Fruit fly (Drosophila melanogaster) whole organism, wandering third instar larva: ENCODE measurements around the gene CG17834.

ENCODE experiments used
- Abd-B ChIP-seq: fragments of >200 bp; optimal IDR thresholded peaks from 2 replicates; lab custom pipeline; 2017; ENCODE audit warnings: missing biosample characterization, missing genetic modification characterization
- CG32264 ChIP-seq: fragments of 200-800 bp; sonication (Bioruptor generic); optimal IDR thresholded peaks from 2 replicates; lab custom pipeline; 2016; ENCODE audit warnings: missing biosample characterization, missing genetic modification characterization
- CG9705 ChIP-seq: fragments of 200-800 bp; sonication (Bioruptor generic); optimal IDR thresholded peaks from 2 replicates; lab custom pipeline; 2018; ENCODE audit warnings: missing biosample characterization, mild to moderate bottlenecking, missing genetic modification characterization
- CrebA ChIP-seq: fragments of 200-800 bp; sonication (Bioruptor generic); optimal IDR thresholded peaks from 2 replicates; lab custom pipeline; 2016; ENCODE audit warnings: missing biosample characterization, mild to moderate bottlenecking, missing genetic modification characterization, borderline replicate concordance
- Dfd ChIP-seq: fragments of >200 bp; optimal IDR thresholded peaks from 2 replicates; lab custom pipeline; 2017; ENCODE audit warnings: missing biosample characterization, missing genetic modification characterization
- Dif ChIP-seq: fragments of 200-275, 200-300 bp; sonication (Bioruptor generic); optimal IDR thresholded peaks from 2 replicates; lab custom pipeline; 2018; ENCODE audit warnings: missing biosample characterization, missing genetic modification characterization; ENCODE audit not compliant: partially characterized antibody
- GATAd ChIP-seq: sonication (Bioruptor generic); optimal IDR thresholded peaks from 2 replicates; lab custom pipeline; 2016; ENCODE audit warnings: missing biosample characterization, missing genetic modification characterization
- HLH106 ChIP-seq: fragments of 200-800 bp; optimal IDR thresholded peaks from 3 replicates; lab custom pipeline; 2019; ENCODE audit warnings: missing biosample characterization, mild to moderate bottlenecking, missing genetic modification characterization, moderate library complexity
- Hnf4 ChIP-seq: fragments of 200-800 bp; sonication (Bioruptor generic); optimal IDR thresholded peaks from 2 replicates; lab custom pipeline; 2016; ENCODE audit warnings: missing biosample characterization, mild to moderate bottlenecking, missing genetic modification characterization
- Hr78 ChIP-seq: fragments of >200 bp; optimal IDR thresholded peaks from 2 replicates; lab custom pipeline; 2017; ENCODE audit warnings: missing biosample characterization, missing genetic modification characterization
- Hr83 ChIP-seq: fragments of 200-300 bp; sonication (Bioruptor generic); optimal IDR thresholded peaks from 2 replicates; lab custom pipeline; 2016; ENCODE audit warnings: missing biosample characterization, mild to moderate bottlenecking, missing genetic modification characterization, moderate library complexity; ENCODE audit not compliant: poor library complexity, severe bottlenecking
- Jra ChIP-seq: sonication (Bioruptor generic); optimal IDR thresholded peaks from 2 replicates; lab custom pipeline; 2016; ENCODE audit warnings: missing biosample characterization, missing genetic modification characterization
- Mio ChIP-seq: sonication (Bioruptor generic); optimal IDR thresholded peaks from 2 replicates; lab custom pipeline; 2016; ENCODE audit warnings: missing biosample characterization, missing genetic modification characterization
- Myc ChIP-seq: fragments of >200 bp; optimal IDR thresholded peaks from 2 replicates; lab custom pipeline; 2017
- OdsH ChIP-seq: fragments of 200-800 bp; sonication (Bioruptor generic); optimal IDR thresholded peaks from 2 replicates; lab custom pipeline; 2016; ENCODE audit warnings: missing biosample characterization, mild to moderate bottlenecking, missing genetic modification characterization
- Rel ChIP-seq, 2 experiments: fragments of 200-800 bp; sonication (Bioruptor generic) in 1 of 2; optimal IDR thresholded peaks; 2 replicates in 1 of 2; 3 replicates in 1 of 2; lab custom pipeline; 2016 to 2019; ENCODE audit warnings: mild to moderate bottlenecking in 2 of 2, missing biosample characterization in 2 of 2, missing genetic modification characterization in 2 of 2, moderate library complexity in 1 of 2
- Sp1 ChIP-seq: fragments of 200-800 bp; sonication (Bioruptor generic); optimal IDR thresholded peaks from 3 replicates; lab custom pipeline; 2019; ENCODE audit warnings: missing biosample characterization, mild to moderate bottlenecking, missing genetic modification characterization, moderate library complexity
- Vsx2 ChIP-seq: fragments of 200-300, 225-300 bp; sonication (Bioruptor generic); optimal IDR thresholded peaks from 2 replicates; lab custom pipeline; 2018; ENCODE audit warnings: missing biosample characterization, missing genetic modification characterization; ENCODE audit not compliant: partially characterized antibody
- br ChIP-seq: fragments of 200-800 bp; sonication (Bioruptor generic); optimal IDR thresholded peaks from 2 replicates; lab custom pipeline; 2016; ENCODE audit warnings: missing biosample characterization, missing genetic modification characterization
- brk ChIP-seq: fragments of 200-800 bp; sonication (Bioruptor generic); optimal IDR thresholded peaks from 2 replicates; lab custom pipeline; 2016; ENCODE audit warnings: missing biosample characterization, mild to moderate bottlenecking, missing genetic modification characterization
- dl ChIP-seq, 2 experiments: fragments of 175-275, 200-275 bp in 1 of 2; fragments of 200-275 bp in 1 of 2; sonication (Bioruptor generic); optimal IDR thresholded peaks; lab custom pipeline; 2018; ENCODE audit warnings: mild to moderate bottlenecking in 2 of 2, missing biosample characterization in 2 of 2, missing genetic modification characterization in 2 of 2, moderate library complexity in 2 of 2; ENCODE audit not compliant: partially characterized antibody in 2 of 2, insufficient read depth in 1 of 2
- dmrt93B ChIP-seq: fragments of 200-800 bp; sonication (Bioruptor generic); optimal IDR thresholded peaks from 2 replicates; lab custom pipeline; 2018; ENCODE audit warnings: missing biosample characterization, mild to moderate bottlenecking, missing genetic modification characterization
- dsf ChIP-seq: sonication (Bioruptor generic); optimal IDR thresholded peaks from 2 replicates; lab custom pipeline; 2016; ENCODE audit warnings: missing biosample characterization, missing genetic modification characterization, borderline replicate concordance
- ey ChIP-seq: fragments of 200-800 bp; sonication (Bioruptor generic); optimal IDR thresholded peaks from 2 replicates; lab custom pipeline; 2016; ENCODE audit warnings: missing biosample characterization, missing genetic modification characterization
- foxo ChIP-seq, 2 experiments: fragments of 200-800 bp; sonication (Bioruptor generic); optimal IDR thresholded peaks; 2 replicates in 1 of 2; 3 replicates in 1 of 2; lab custom pipeline; 2016 to 2017; ENCODE audit warnings: missing biosample characterization in 2 of 2, missing genetic modification characterization in 2 of 2
- fru ChIP-seq: fragments of 200-800 bp; sonication (Bioruptor generic); optimal IDR thresholded peaks from 3 replicates; lab custom pipeline; 2016; ENCODE audit warnings: missing biosample characterization, mild to moderate bottlenecking, missing genetic modification characterization
- h ChIP-seq: fragments of 200-800 bp; sonication (Bioruptor generic); optimal IDR thresholded peaks from 3 replicates; lab custom pipeline; 2016; ENCODE audit warnings: missing biosample characterization, mild to moderate bottlenecking, missing genetic modification characterization
- lola ChIP-seq: fragments of >200 bp; optimal IDR thresholded peaks from 2 replicates; lab custom pipeline; 2017; ENCODE audit warnings: missing biosample characterization, missing genetic modification characterization
- pan ChIP-seq: fragments of >200 bp; optimal IDR thresholded peaks from 2 replicates; lab custom pipeline; 2017
- psq ChIP-seq: fragments of 200-800 bp; sonication (Bioruptor generic); optimal IDR thresholded peaks from 3 replicates; lab custom pipeline; 2017; ENCODE audit warnings: missing biosample characterization, mild to moderate bottlenecking, missing genetic modification characterization, moderate library complexity
- sage ChIP-seq: fragments of 200-800 bp; sonication (Bioruptor generic); optimal IDR thresholded peaks from 2 replicates; lab custom pipeline; 2016; ENCODE audit warnings: missing biosample characterization, mild to moderate bottlenecking, missing genetic modification characterization
- sv ChIP-seq: fragments of 200-800 bp; sonication (Bioruptor generic); optimal IDR thresholded peaks from 3 replicates; lab custom pipeline; 2016; ENCODE audit warnings: missing biosample characterization, missing genetic modification characterization
- tai ChIP-seq: sonication (Bioruptor generic); optimal IDR thresholded peaks from 2 replicates; lab custom pipeline; 2016; ENCODE audit warnings: missing biosample characterization, missing genetic modification characterization
- usp ChIP-seq: fragments of >200 bp; optimal IDR thresholded peaks from 2 replicates; lab custom pipeline; 2017; ENCODE audit warnings: missing biosample characterization, missing genetic modification characterization
- woc ChIP-seq: sonication (Bioruptor generic); optimal IDR thresholded peaks from 2 replicates; lab custom pipeline; 2016; ENCODE audit warnings: missing biosample characterization, mild to moderate bottlenecking, missing genetic modification characterization

Gene CG17834

dm6 chr2L:8528951-8529430 lies at the start of gene CG17834:
TSS of gene CG17834 (plus strand) at chr2L:8529141.
- TF ChIP-seq brk (GFP tag; lab: Kevin White, UChicago): no peak
- no peak for TF ChIP-seq Hr78 (GFP tag; lab: Kevin White, UChicago)
- peak; percentile 45 for TF ChIP-seq br (GFP tag; lab: Kevin White, UChicago)
- no peak for TF ChIP-seq Rel (GFP tag; optimal IDR thresholded peaks at IDR 0.05; lab: Kevin White, UChicago)
- peak; percentile 85 for TF ChIP-seq Rel (tag; optimal IDR thresholded peaks at IDR 0.05; lab: Kevin White, UChicago)
- TF ChIP-seq CG9705 (GFP tag; lab: Kevin White, UChicago): no peak
- TF ChIP-seq fru (GFP tag; lab: Kevin White, UChicago): no peak
- TF ChIP-seq Sp1 (GFP tag; lab: Kevin White, UChicago): peak; percentile 67
- TF ChIP-seq OdsH (GFP tag; lab: Kevin White, UChicago): no peak
- TF ChIP-seq psq: no peak
- peak; percentile 17 for TF ChIP-seq Hnf4 (GFP tag; lab: Kevin White, UChicago)
- no peak for TF ChIP-seq CG32264 (GFP tag; lab: Kevin White, UChicago)
- no peak for TF ChIP-seq CrebA
- TF ChIP-seq Myc (lab: Kevin White, UChicago): no peak
- no peak for TF ChIP-seq Jra (GFP tag; lab: Kevin White, UChicago)
- no peak for TF ChIP-seq dmrt93B (GFP tag; lab: Kevin White, UChicago)
- TF ChIP-seq h: no peak
- TF ChIP-seq ey (GFP tag; lab: Kevin White, UChicago): no peak
- no peak for TF ChIP-seq pan (lab: Kevin White, UChicago)
- no peak for TF ChIP-seq Mio (GFP tag; lab: Kevin White, UChicago)
- no peak for TF ChIP-seq GATAd (GFP tag; lab: Kevin White, UChicago)
- no peak for TF ChIP-seq tai (GFP tag; lab: Kevin White, UChicago)
- TF ChIP-seq Vsx2: peak; percentile 74
- TF ChIP-seq Abd-B (GFP tag; lab: Kevin White, UChicago): no peak
- no peak for TF ChIP-seq Dfd (GFP tag; lab: Kevin White, UChicago)
- TF ChIP-seq Dif (GFP tag; lab: Kevin White, UChicago): peak; percentile 59
- no peak for TF ChIP-seq dsf
- TF ChIP-seq Hr83 (GFP tag; lab: Kevin White, UChicago): peak; percentile 61
- TF ChIP-seq sv (GFP tag; lab: Kevin White, UChicago): no peak
- no peak for TF ChIP-seq dl (GFP tag; optimal IDR thresholded peaks at IDR 0.05; lab: Kevin White, UChicago; ENCODE audit: insufficient read depth in 1 of 2, partially characterized antibody in 2 of 2)
- TF ChIP-seq usp: no peak
- peak in 1 of 2 experiments; percentile 16 for TF ChIP-seq foxo (GFP tag; optimal IDR thresholded peaks at IDR 0.05; lab: Kevin White, UChicago)
- TF ChIP-seq HLH106 (tag; lab: Kevin White, UChicago): peak; percentile 20

DNA sequence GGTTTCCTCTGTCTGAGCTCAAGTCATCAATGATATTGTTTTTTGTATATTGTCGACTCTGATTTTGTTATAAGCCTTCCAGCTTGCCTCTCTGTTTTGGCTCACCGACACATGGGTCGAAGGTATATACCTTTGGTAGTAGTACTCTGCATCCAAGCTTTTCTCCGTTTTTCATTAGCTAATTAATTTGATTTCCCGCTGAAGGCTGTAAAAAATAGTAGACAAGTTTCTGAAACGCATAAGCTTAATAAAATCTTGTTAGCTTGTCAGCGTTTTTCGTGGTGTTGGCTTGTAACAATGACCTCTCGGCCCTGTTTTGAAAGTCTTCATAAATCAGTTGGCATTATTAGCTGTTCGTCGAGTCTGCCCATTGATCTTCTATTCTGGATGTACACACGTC lies 48.1 kb upstream of the CG17834 start:
- TF ChIP-seq CG32264 (GFP tag; lab: Kevin White, UChicago) (no peak), Sp1 (GFP tag; lab: Kevin White, UChicago) (no peak), br (GFP tag; lab: Kevin White, UChicago) (no peak), fru (GFP tag; lab: Kevin White, UChicago) (no peak), Dif (GFP tag; lab: Kevin White, UChicago) (no peak), lola (no peak), woc (no peak), CG9705 (GFP tag; lab: Kevin White, UChicago) (no peak), Hnf4 (GFP tag; lab: Kevin White, UChicago) (no peak), sv (GFP tag; lab: Kevin White, UChicago) (no peak), Rel (GFP tag; optimal IDR thresholded peaks at IDR 0.05; lab: Kevin White, UChicago) (no peak), Rel (tag; optimal IDR thresholded peaks at IDR 0.05; lab: Kevin White, UChicago) (no peak), Hr78 (GFP tag; lab: Kevin White, UChicago) (no peak), psq (no peak), h (no peak), Myc (lab: Kevin White, UChicago) (no peak), dsf (no peak), ey (GFP tag; lab: Kevin White, UChicago) (no peak), sage (GFP tag; lab: Kevin White, UChicago) (no peak)
